Fruit fly (Drosophila melanogaster) whole organism, prepupa: Measurements from ENCODE around the gene CG15515.

ENCODE experiments used
- Blimp-1 ChIP-seq: fragments of 200-800 bp; sonication (Bioruptor generic); optimal IDR thresholded peaks from 3 replicates; lab custom pipeline; 2017; ENCODE audit warnings: missing biosample characterization, missing genetic modification characterization, mild to moderate bottlenecking, moderate library complexity, missing genetic modification reagents
- CG10631 ChIP-seq: fragments of 200-800 bp; sonication (Bioruptor generic); optimal IDR thresholded peaks from 2 replicates; lab custom pipeline; 2016; ENCODE audit warnings: missing biosample characterization, missing genetic modification characterization
- CG10669 ChIP-seq: fragments of 200-800 bp; sonication (Bioruptor generic); optimal IDR thresholded peaks from 3 replicates; lab custom pipeline; 2018; ENCODE audit warnings: missing biosample characterization, mild to moderate bottlenecking, missing genetic modification characterization, moderate library complexity
- CG11294 ChIP-seq: fragments of 200-800 bp; sonication (Bioruptor generic); IDR thresholded peaks from 2 replicates; pipeline ENCODE4 v1.3.6; 2022; ENCODE audit warnings: missing biosample characterization, missing genetic modification characterization
- CG11762 ChIP-seq: fragments of 200-800 bp; sonication (Bioruptor generic); optimal IDR thresholded peaks from 3 replicates; lab custom pipeline; 2016; ENCODE audit warnings: missing biosample characterization, missing genetic modification characterization; ENCODE audit not compliant: insufficient read depth
- CG11902 ChIP-seq: fragments of 200-800 bp; sonication (Bioruptor generic); optimal IDR thresholded peaks from 3 replicates; lab custom pipeline; 2016; ENCODE audit warnings: missing biosample characterization, missing genetic modification characterization
- CG15336 ChIP-seq: fragments of 200-800 bp; sonication (Bioruptor generic); IDR thresholded peaks from 2 replicates; pipeline ENCODE4 v1.3.6; 2022; ENCODE audit warnings: missing biosample characterization, missing genetic modification characterization
- CG1621 ChIP-seq: fragments of 200-800 bp; sonication (Bioruptor generic); optimal IDR thresholded peaks from 3 replicates; lab custom pipeline; 2018; ENCODE audit warnings: missing biosample characterization, mild to moderate bottlenecking, missing genetic modification characterization
- CG16779 ChIP-seq: fragments of 200-800 bp; sonication (Bioruptor generic); optimal IDR thresholded peaks from 3 replicates; lab custom pipeline; 2017; ENCODE audit warnings: missing biosample characterization, mild to moderate bottlenecking, missing genetic modification characterization
- CG32006 ChIP-seq: fragments of 200-800 bp; sonication (Bioruptor generic); optimal IDR thresholded peaks from 3 replicates; lab custom pipeline; 2017; ENCODE audit warnings: missing biosample characterization, mild to moderate bottlenecking, missing genetic modification characterization
- CG34406 ChIP-seq: fragments of 200-800 bp; sonication (Bioruptor generic); optimal IDR thresholded peaks from 3 replicates; lab custom pipeline; 2016; ENCODE audit warnings: missing biosample characterization, missing genetic modification characterization
- CG4318 ChIP-seq: fragments of 200-800 bp; sonication (Bioruptor generic); optimal IDR thresholded peaks from 3 replicates; lab custom pipeline; 2017; ENCODE audit warnings: missing biosample characterization, mild to moderate bottlenecking, missing genetic modification characterization
- CG6163 ChIP-seq: fragments of 200-800 bp; sonication (Bioruptor generic); IDR thresholded peaks from 3 replicates; pipeline ENCODE4 v1.3.6; 2022; ENCODE audit warnings: missing biosample characterization, missing genetic modification characterization
- CG6792 ChIP-seq: fragments of 200-800 bp; sonication (Bioruptor generic); optimal IDR thresholded peaks from 3 replicates; lab custom pipeline; 2016; ENCODE audit warnings: missing biosample characterization, missing genetic modification characterization
- CG6808 ChIP-seq: fragments of 200-800 bp; sonication (Bioruptor generic); optimal IDR thresholded peaks from 3 replicates; lab custom pipeline; 2017; ENCODE audit warnings: missing biosample characterization, missing genetic modification characterization, mild to moderate bottlenecking, moderate library complexity, missing genetic modification reagents
- CG6854 ChIP-seq: fragments of 200-800 bp; sonication (Bioruptor generic); optimal IDR thresholded peaks from 2 replicates; lab custom pipeline; 2017; ENCODE audit warnings: missing biosample characterization, mild to moderate bottlenecking, missing genetic modification characterization
- CG7368 ChIP-seq: fragments of 200-800 bp; sonication (Bioruptor generic); optimal IDR thresholded peaks from 3 replicates; lab custom pipeline; 2016; ENCODE audit warnings: missing biosample characterization, missing genetic modification characterization
- CG8119 ChIP-seq: fragments of 200-800 bp; sonication (Bioruptor generic); IDR thresholded peaks from 3 replicates; pipeline ENCODE4 v1.3.6; 2022; ENCODE audit warnings: missing biosample characterization, missing genetic modification characterization
- CG8319 ChIP-seq: fragments of 200-800 bp; sonication (Bioruptor generic); optimal IDR thresholded peaks from 3 replicates; lab custom pipeline; 2016; ENCODE audit warnings: missing biosample characterization, missing genetic modification characterization
- CG8632 ChIP-seq: fragments of 200-800 bp; sonication (Bioruptor generic); optimal IDR thresholded peaks from 3 replicates; lab custom pipeline; 2016; ENCODE audit warnings: missing biosample characterization, missing genetic modification characterization
- CG9139 ChIP-seq: fragments of 200-800 bp; sonication (Bioruptor generic); optimal IDR thresholded peaks from 3 replicates; lab custom pipeline; 2017; ENCODE audit warnings: missing biosample characterization, mild to moderate bottlenecking, missing genetic modification characterization
- Eip75B ChIP-seq: fragments of 200-800 bp; sonication (Bioruptor generic); optimal IDR thresholded peaks from 3 replicates; lab custom pipeline; 2016; ENCODE audit warnings: missing biosample characterization, missing genetic modification characterization
- Eip78C ChIP-seq: fragments of 200-800 bp; sonication (Bioruptor generic); peaks from one replicate; lab custom pipeline; 2016; ENCODE audit warnings: missing biosample characterization, missing genetic modification characterization
- Eip93F ChIP-seq: fragments of 200-800 bp; sonication (Bioruptor generic); optimal IDR thresholded peaks from 2 replicates; lab custom pipeline; 2016; ENCODE audit warnings: missing biosample characterization, mild to moderate bottlenecking, missing genetic modification characterization
- Ets21C ChIP-seq: fragments of 200-800 bp; sonication (Bioruptor generic); optimal IDR thresholded peaks from 3 replicates; lab custom pipeline; 2016; ENCODE audit warnings: missing biosample characterization, missing genetic modification characterization
- Ets96B ChIP-seq: fragments of 200-800 bp; optimal IDR thresholded peaks from 2 replicates; lab custom pipeline; 2019; ENCODE audit warnings: missing biosample characterization, mild to moderate bottlenecking, missing genetic modification characterization, moderate library complexity
- Gug ChIP-seq: fragments of 200-800 bp; sonication (Bioruptor generic); IDR thresholded peaks from 2 replicates; pipeline ENCODE4 v1.3.6; 2022; ENCODE audit warnings: missing biosample characterization, missing genetic modification characterization
- Hr4 ChIP-seq: fragments of 200-800 bp; sonication (Bioruptor generic); optimal IDR thresholded peaks from 3 replicates; lab custom pipeline; 2016; ENCODE audit warnings: missing biosample characterization, missing genetic modification characterization
- Lpt ChIP-seq: fragments of 200-800 bp; sonication (Bioruptor generic); optimal IDR thresholded peaks from 3 replicates; lab custom pipeline; 2016; ENCODE audit warnings: missing biosample characterization, missing genetic modification characterization
- Met ChIP-seq: fragments of 200-800 bp; sonication (Bioruptor generic); optimal IDR thresholded peaks from 3 replicates; lab custom pipeline; 2016; ENCODE audit warnings: missing biosample characterization, missing genetic modification characterization
- OdsH ChIP-seq: fragments of 200-800 bp; sonication (Bioruptor generic); optimal IDR thresholded peaks from 3 replicates; lab custom pipeline; 2016; ENCODE audit warnings: missing biosample characterization, missing genetic modification characterization
- Smox ChIP-seq: fragments of 200-800 bp; sonication (Bioruptor generic); optimal IDR thresholded peaks from 3 replicates; lab custom pipeline; 2016; ENCODE audit warnings: missing biosample characterization, missing genetic modification characterization
- Sox102F ChIP-seq: fragments of 200-800 bp; sonication (Bioruptor generic); optimal IDR thresholded peaks from 2 replicates; lab custom pipeline; 2016; ENCODE audit warnings: missing biosample characterization, mild to moderate bottlenecking, missing genetic modification characterization
- Sox14 ChIP-seq: fragments of 200-800 bp; sonication (Bioruptor generic); optimal IDR thresholded peaks from 3 replicates; lab custom pipeline; 2016; ENCODE audit warnings: missing biosample characterization, missing genetic modification characterization
- Sox15 ChIP-seq: fragments of 200-800 bp; sonication (Bioruptor generic); optimal IDR thresholded peaks from 3 replicates; lab custom pipeline; 2016; ENCODE audit warnings: missing biosample characterization, missing genetic modification characterization
- acj6 ChIP-seq: fragments of 200-800 bp; sonication (Bioruptor generic); optimal IDR thresholded peaks from 3 replicates; lab custom pipeline; 2016; ENCODE audit warnings: missing biosample characterization, missing genetic modification characterization
- cyc ChIP-seq: fragments of 200-800 bp; sonication (Bioruptor generic); optimal IDR thresholded peaks from 3 replicates; lab custom pipeline; 2016; ENCODE audit warnings: missing biosample characterization, missing genetic modification characterization
- dac ChIP-seq: fragments of 200-800 bp; sonication (Bioruptor generic); optimal IDR thresholded peaks from 2 replicates; lab custom pipeline; 2017; ENCODE audit warnings: missing biosample characterization, mild to moderate bottlenecking, missing genetic modification characterization
- dsx ChIP-seq: fragments of 200-800 bp; optimal IDR thresholded peaks from 3 replicates; lab custom pipeline; 2019; ENCODE audit warnings: missing biosample characterization, mild to moderate bottlenecking, missing genetic modification characterization, moderate library complexity; ENCODE audit not compliant: poor library complexity, severe bottlenecking
- eg ChIP-seq: fragments of 200-800 bp; sonication (Bioruptor generic); IDR thresholded peaks from 3 replicates; pipeline ENCODE4 v1.3.6; 2022; ENCODE audit warnings: missing biosample characterization, missing genetic modification characterization
- esn ChIP-seq: fragments of 200-800 bp; sonication (Bioruptor generic); optimal IDR thresholded peaks from 2 replicates; lab custom pipeline; 2016; ENCODE audit warnings: missing biosample characterization, mild to moderate bottlenecking, missing genetic modification characterization, moderate library complexity
- fd85E ChIP-seq: fragments of 200-800 bp; sonication (Bioruptor generic); optimal IDR thresholded peaks from 3 replicates; lab custom pipeline; 2016; ENCODE audit warnings: missing biosample characterization, missing genetic modification characterization
- fkh ChIP-seq: fragments of 200-800 bp; sonication (Bioruptor generic); optimal IDR thresholded peaks from 3 replicates; lab custom pipeline; 2017; ENCODE audit warnings: missing biosample characterization, mild to moderate bottlenecking, missing genetic modification characterization, moderate library complexity
- net ChIP-seq: fragments of 200-800 bp; sonication (Bioruptor generic); optimal IDR thresholded peaks from 3 replicates; lab custom pipeline; 2016; ENCODE audit warnings: missing biosample characterization, missing genetic modification characterization
- pdm3 ChIP-seq: fragments of 200-800 bp; sonication (Bioruptor generic); optimal IDR thresholded peaks from 3 replicates; lab custom pipeline; 2016; ENCODE audit warnings: missing biosample characterization, missing genetic modification characterization
- salr ChIP-seq, 2 experiments: fragments of 200-800 bp; sonication (Bioruptor generic); optimal IDR thresholded peaks; 3 replicates each; lab custom pipeline; 2016 to 2018; ENCODE audit warnings: missing biosample characterization in 2 of 2, missing genetic modification characterization in 2 of 2, mild to moderate bottlenecking in 1 of 2
- ss ChIP-seq, 2 experiments: fragments of 200-800 bp; sonication (Bioruptor generic); optimal IDR thresholded peaks; 2 replicates in 1 of 2; 3 replicates in 1 of 2; lab custom pipeline; 2017 to 2018; ENCODE audit warnings: mild to moderate bottlenecking in 2 of 2, missing biosample characterization in 2 of 2, missing genetic modification characterization in 2 of 2, moderate library complexity in 1 of 2
- svp ChIP-seq: fragments of 200-800 bp; sonication (Bioruptor generic); peaks from one replicate; lab custom pipeline; 2016; ENCODE audit warnings: missing biosample characterization, missing genetic modification characterization
- topi ChIP-seq: fragments of 200-800 bp; sonication (Bioruptor generic); optimal IDR thresholded peaks from 3 replicates; lab custom pipeline; 2016; ENCODE audit warnings: missing biosample characterization, missing genetic modification characterization
- vri ChIP-seq: fragments of 200-800 bp; sonication (Bioruptor generic); optimal IDR thresholded peaks from 3 replicates; lab custom pipeline; 2016; ENCODE audit warnings: missing biosample characterization, mild to moderate bottlenecking, missing genetic modification characterization

Gene CG15515

dm6 chr3R:29869350-29869688 is 35.9 kb upstream of the CG15515 start, which contains the start of gene CG34133:
Gene CG34133 (plus strand): TSS chr3R:29869365.
- TF ChIP-seq CG7368 (no peak), Eip78C (GFP tag; lab: Kevin White, UChicago) (peak; percentile 46)

dm6 chr3R:29875830-29876229 is 29.4 kb upstream of the CG15515 start:
- peak; percentile 79 for TF ChIP-seq Met (GFP tag; lab: Kevin White, UChicago)
- TF ChIP-seq topi (GFP tag; lab: Kevin White, UChicago) = peak; percentile 74
- TF ChIP-seq Lpt (GFP tag; lab: Kevin White, UChicago) = peak; percentile 59
- TF ChIP-seq Eip93F (GFP tag; lab: Kevin White, UChicago) = no peak
- TF ChIP-seq CG34406 (GFP tag; lab: Kevin White, UChicago) = peak; percentile 72
- peak; percentile 57 for TF ChIP-seq Sox15
- TF ChIP-seq eg (GFP tag; lab: Robert Waterston, UW) = no peak
- no peak; the same call in 1 of the 2 replicates for TF ChIP-seq CG11294 (GFP tag; lab: Robert Waterston, UW)
- peak; percentile 85 for TF ChIP-seq CG8119 (GFP tag; lab: Robert Waterston, UW)
- peak; percentile 58 for TF ChIP-seq CG6808 (GFP tag; lab: Kevin White, UChicago)
- no peak for TF ChIP-seq CG4318 (GFP tag; lab: Kevin White, UChicago)
- peak; percentile 96 for TF ChIP-seq Eip78C (GFP tag; lab: Kevin White, UChicago)
- TF ChIP-seq pdm3 (GFP tag; lab: Kevin White, UChicago) = no peak
- peak; percentile 21 for TF ChIP-seq dsx (GFP tag; lab: Kevin White, UChicago)
- peak; percentile 71 for TF ChIP-seq Sox14 (GFP tag; lab: Kevin White, UChicago)
- no peak for TF ChIP-seq fkh
- TF ChIP-seq CG6854 (GFP tag; lab: Kevin White, UChicago) = no peak
- peak; percentile 61 for TF ChIP-seq CG9139 (GFP tag; lab: Kevin White, UChicago)
- peak; percentile 79 for TF ChIP-seq acj6 (GFP tag; lab: Kevin White, UChicago)
- peak; percentile 82 for TF ChIP-seq esn
- peak; percentile 80 for TF ChIP-seq OdsH (GFP tag; lab: Kevin White, UChicago)
- TF ChIP-seq CG6163 (GFP tag; lab: Robert Waterston, UW) = peak; percentile 73
- no peak for TF ChIP-seq svp (GFP tag; lab: Kevin White, UChicago)
- TF ChIP-seq CG15336 (GFP tag; lab: Robert Waterston, UW) = peak; percentile 84
- peak; percentile 80 for TF ChIP-seq net (GFP tag; lab: Kevin White, UChicago)
- TF ChIP-seq Hr4 (GFP tag; lab: Kevin White, UChicago) = peak; percentile 89
- TF ChIP-seq CG6792 (GFP tag; lab: Kevin White, UChicago) = peak; percentile 71
- peak; percentile 66 for TF ChIP-seq CG8632 (GFP tag; lab: Kevin White, UChicago)
- TF ChIP-seq CG1621 (tag; lab: Kevin White, UChicago) = peak; percentile 66
- peak; percentile 25 for TF ChIP-seq CG11902 (GFP tag; lab: Kevin White, UChicago)
- TF ChIP-seq CG16779 (tag; lab: Kevin White, UChicago) = peak; percentile 56
- TF ChIP-seq salr (GFP tag; optimal IDR thresholded peaks at IDR 0.05; lab: Kevin White, UChicago) = peak; percentile 26 to 84
- peak; percentile 24 to 76 for TF ChIP-seq ss (GFP tag; optimal IDR thresholded peaks at IDR 0.05; lab: Kevin White, UChicago)
- TF ChIP-seq Smox (GFP tag; lab: Kevin White, UChicago) = no peak
- no peak for TF ChIP-seq CG7368
- peak; percentile 79 for TF ChIP-seq CG11762 (GFP tag; lab: Kevin White, UChicago)
- TF ChIP-seq CG10631 = peak; percentile 75
- no peak for TF ChIP-seq fd85E (GFP tag; lab: Kevin White, UChicago)
- peak; percentile 75 for TF ChIP-seq Eip75B (GFP tag; lab: Kevin White, UChicago)
- peak; percentile 78 for TF ChIP-seq Sox102F
- peak; percentile 7 for TF ChIP-seq Blimp-1 (GFP tag; lab: Kevin White, UChicago)
- TF ChIP-seq Ets21C (GFP tag; lab: Kevin White, UChicago) = peak; percentile 57
- TF ChIP-seq cyc (GFP tag; lab: Kevin White, UChicago) = peak; percentile 52
- peak; percentile 87 for TF ChIP-seq CG32006
- TF ChIP-seq CG10669 (GFP tag; lab: Kevin White, UChicago) = peak; percentile 67
- peak; percentile 72 for TF ChIP-seq Ets96B (tag; lab: Kevin White, UChicago)
- TF ChIP-seq dac (GFP tag; lab: Kevin White, UChicago) = peak; percentile 76
- TF ChIP-seq CG8319 (GFP tag; lab: Kevin White, UChicago) = peak; percentile 21
- TF ChIP-seq vri = peak; percentile 21
- 0 out of 2 replicates have a peak, but pooled peaks have one; percentile 34 for TF ChIP-seq Gug
